Worm (Caenorhabditis elegans) whole organism, L4/young adult: ENCODE data around the gene mel-32.

Experiments
- W03F9.2 ChIP-seq: fragments of 150-350 bp; optimal IDR thresholded peaks from 2 replicates; lab custom pipeline; 2014; ENCODE audit warnings: missing biosample characterization, missing genetic modification characterization
- dao-5 ChIP-seq: sonication (generic microtip); optimal IDR thresholded peaks from 2 replicates; lab custom pipeline; 2016; ENCODE audit warnings: missing genotype, missing genetic modification characterization, moderate library complexity, missing compliant biosample characterization
- him-1 ChIP-seq: sonication (generic microtip); optimal IDR thresholded peaks from 2 replicates; lab custom pipeline; 2016; ENCODE audit warnings: missing genotype, missing genetic modification reagents, missing genetic modification characterization, missing compliant biosample characterization

ce11 chrIII:6420995-6421404 lies 21.8 kb downstream of the mel-32 start:
- TF ChIP-seq dao-5 (tag; lab: Kevin White, UChicago) (no peak), W03F9.2 (peak; percentile 60), him-1 (tag; lab: Kevin White, UChicago) (no peak)
